Fruit fly (Drosophila melanogaster): Measurements from ENCODE around the gene Akap200.

Akap200 gene

dm6 chr2L:8471667-8472066, 56.2 kb downstream of the Akap200 start (continued):
- TF ChIP-seq unpg (GFP tag; optimal IDR thresholded peaks at IDR 0.05) = peak; percentile 32
- peak; percentile 38 for TF ChIP-seq grau (tag; optimal IDR thresholded peaks at IDR 0.05)
- no peak for TF ChIP-seq fd102C (GFP tag; optimal IDR thresholded peaks at IDR 0.05)
- no peak for TF ChIP-seq CG7271 (tag; optimal IDR thresholded peaks at IDR 0.05)
- no peak for TF ChIP-seq CG16779 (GFP tag; IDR thresholded peaks at IDR 0.05)
- TF ChIP-seq zf30C (GFP tag; optimal IDR thresholded peaks at IDR 0.05) = no peak
- TF ChIP-seq bab2 (GFP tag; optimal IDR thresholded peaks at IDR 0.05) = no peak
- TF ChIP-seq CG3065 (GFP tag; optimal IDR thresholded peaks at IDR 0.05) = no peak
- no peak for TF ChIP-seq CG7963 (GFP tag; IDR thresholded peaks at IDR 0.05; ENCODE audit: partially characterized antibody)
- TF ChIP-seq Awh (GFP tag; IDR thresholded peaks at IDR 0.05) = 0 out of 2 replicates have a peak, but pooled peaks have one; percentile 15
- no peak for TF ChIP-seq scrt (GFP tag; optimal IDR thresholded peaks at IDR 0.05)
- TF ChIP-seq CkIIα-i1 (GFP tag; IDR thresholded peaks at IDR 0.05) = no peak
- TF ChIP-seq danr (GFP tag; IDR thresholded peaks at IDR 0.05) = no peak
- no peak for TF ChIP-seq hbn (GFP tag; IDR thresholded peaks at IDR 0.05; ENCODE audit: partially characterized antibody)
- no peak for TF ChIP-seq Neu2 (GFP tag; optimal IDR thresholded peaks at IDR 0.05; ENCODE audit: borderline replicate concordance)
- TF ChIP-seq CG17359 (tag; optimal IDR thresholded peaks at IDR 0.05) = no peak
- TF ChIP-seq gcm (GFP tag; optimal IDR thresholded peaks at IDR 0.05) = peak; percentile 37
- no peak for TF ChIP-seq Fer1 (GFP tag; optimal IDR thresholded peaks at IDR 0.05)
- peak; percentile 14 for TF ChIP-seq az2 (GFP tag; optimal IDR thresholded peaks at IDR 0.05)
- TF ChIP-seq Oaz (GFP tag; IDR thresholded peaks at IDR 0.05) = no peak
- TF ChIP-seq Hand (GFP tag; optimal IDR thresholded peaks at IDR 0.05) = no peak
- TF ChIP-seq Eip74EF (GFP tag; optimal IDR thresholded peaks at IDR 0.05) = no peak
- no peak for TF ChIP-seq Kr (GFP tag; optimal IDR thresholded peaks at IDR 0.05)
- no peak for TF ChIP-seq CG3838 (GFP tag; optimal IDR thresholded peaks at IDR 0.05)
- peak; percentile 31 for TF ChIP-seq CG13424 (tag; optimal IDR thresholded peaks at IDR 0.05)
- TF ChIP-seq Fer3 (tag; optimal IDR thresholded peaks at IDR 0.05) = no peak
- TF ChIP-seq seq (GFP tag; IDR thresholded peaks at IDR 0.05) = no peak
- no peak for TF ChIP-seq odd (GFP tag; optimal IDR thresholded peaks at IDR 0.05)
- TF ChIP-seq mld (GFP tag; IDR thresholded peaks at IDR 0.05; ENCODE audit: partially characterized antibody) = no peak
- no peak for TF ChIP-seq wdn (GFP tag; IDR thresholded peaks at IDR 0.05)
- no peak for TF ChIP-seq NFAT (GFP tag; IDR thresholded peaks at IDR 0.05)
- no peak for TF ChIP-seq CTCF (GFP tag; optimal IDR thresholded peaks at IDR 0.05)
- TF ChIP-seq inv (GFP tag; IDR thresholded peaks at IDR 0.05; ENCODE audit: partially characterized antibody) = no peak
- no peak for TF ChIP-seq CG11085 (GFP tag; IDR thresholded peaks at IDR 0.05)
- no peak for TF ChIP-seq pan (optimal IDR thresholded peaks at IDR 0.05)
- peak in 1 of 2 experiments; percentile 34 for TF ChIP-seq pan (GFP tag; optimal IDR thresholded peaks at IDR 0.05 in 1 of 2, IDR thresholded peaks at IDR 0.05 in 1 of 2)
- TF ChIP-seq CG10431 (GFP tag; optimal IDR thresholded peaks at IDR 0.05) = no peak
- no peak for TF ChIP-seq CG10959 (GFP tag; IDR thresholded peaks at IDR 0.05)
- no peak for TF ChIP-seq maf-S (GFP tag; optimal IDR thresholded peaks at IDR 0.05)
- TF ChIP-seq HLH4C (GFP tag; IDR thresholded peaks at IDR 0.05; ENCODE audit: partially characterized antibody) = no peak
- TF ChIP-seq CG17328 (GFP tag; IDR thresholded peaks at IDR 0.05) = no peak
- TF ChIP-seq CG2129 (GFP tag; IDR thresholded peaks at IDR 0.05; ENCODE audit: partially characterized antibody) = no peak
- no peak for TF ChIP-seq h (optimal IDR thresholded peaks at IDR 0.05)
- TF ChIP-seq insv (GFP tag; optimal IDR thresholded peaks at IDR 0.05) = no peak
- no peak for TF ChIP-seq CG6813 (GFP tag; optimal IDR thresholded peaks at IDR 0.05)
- TF ChIP-seq fd3F (GFP tag; optimal IDR thresholded peaks at IDR 0.05) = no peak
- no peak for TF ChIP-seq HmgD (GFP tag; optimal IDR thresholded peaks at IDR 0.05)
- peak; percentile 44 for TF ChIP-seq CG4424 (GFP tag; optimal IDR thresholded peaks at IDR 0.05)
- no peak for TF ChIP-seq ham (GFP tag; IDR thresholded peaks at IDR 0.05)
- no peak for TF ChIP-seq CG7928 (GFP tag; optimal IDR thresholded peaks at IDR 0.05)
- no peak for TF ChIP-seq CG16863 (GFP tag; optimal IDR thresholded peaks at IDR 0.05)
- TF ChIP-seq CrebB (tag; optimal IDR thresholded peaks at IDR 0.05) = no peak

Data from whole organism, embryonic.